Worm (Caenorhabditis elegans): ENCODE measurements around the gene Y53F4B.21.
A peak's percentile ranks its signal among the peaks of the same experiment; 100 is the strongest.

Gene Y53F4B.21

DNA sequence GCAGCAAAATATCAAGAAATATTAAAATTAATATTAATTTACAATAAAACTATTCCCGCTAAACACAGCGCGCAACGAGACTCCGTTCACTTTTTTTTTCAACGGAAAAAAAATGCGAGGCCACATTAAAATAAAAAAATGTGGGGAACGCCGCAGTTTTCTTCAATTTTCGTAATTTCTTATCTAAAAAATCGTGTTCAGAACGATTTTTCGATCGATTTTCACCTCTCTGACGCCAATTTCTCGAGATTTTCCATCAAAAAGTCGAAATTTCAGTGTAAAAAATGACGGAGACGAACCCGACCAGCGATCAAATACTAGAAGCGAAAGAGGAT is at the start of gene Y53F4B.21:
TSS of gene Y53F4B.21 (plus strand) at position 285 of the 335 bp plus-strand sequence.
- TF ChIP-seq klf-2 (GFP tag; conservative IDR thresholded peaks at IDR 0.05) (no peak), ref-1 (GFP tag; conservative IDR thresholded peaks at IDR 0.05) (no peak), flt-1 (GFP tag; IDR thresholded peaks at IDR 0.05) (no peak), cog-1 (tag; optimal IDR thresholded peaks at IDR 0.05) (no peak), ztf-23 (GFP tag; IDR thresholded peaks at IDR 0.05) (no peak), med-1 (GFP tag; optimal IDR thresholded peaks at IDR 0.05; ENCODE audit: insufficient read depth) (no peak), ztf-29 (GFP tag; IDR thresholded peaks at IDR 0.05) (no peak), tab-1 (GFP tag; IDR thresholded peaks at IDR 0.05) (no peak), T22C8.4 (GFP tag; IDR thresholded peaks at IDR 0.05) (no peak)

DNA sequence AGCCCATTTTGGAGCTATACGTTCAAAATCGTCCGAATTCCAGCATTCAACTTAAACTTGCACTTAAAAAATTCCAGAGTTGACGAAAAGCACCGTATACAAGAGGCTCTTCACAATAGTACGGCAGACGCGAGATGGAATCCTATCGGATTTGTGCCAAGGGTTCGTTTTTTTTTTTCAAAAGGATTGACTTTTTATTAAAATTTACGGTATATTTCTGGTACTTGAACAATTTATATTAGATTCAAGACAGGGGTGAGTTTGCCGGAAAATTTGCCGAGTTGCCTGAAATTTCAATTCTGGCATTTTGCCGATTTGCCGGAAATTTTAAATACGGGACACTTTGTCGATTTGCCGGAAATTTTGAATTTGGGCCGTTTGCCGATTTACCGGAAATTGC is 47.7 kb upstream of the Y53F4B.21 start:
- TF ChIP-seq cog-1 (tag; optimal IDR thresholded peaks at IDR 0.05) (no peak), klf-2 (GFP tag; conservative IDR thresholded peaks at IDR 0.05) (no peak), T22C8.4 (GFP tag; IDR thresholded peaks at IDR 0.05) (no peak), ztf-23 (GFP tag; IDR thresholded peaks at IDR 0.05) (no peak), med-1 (GFP tag; optimal IDR thresholded peaks at IDR 0.05; ENCODE audit: insufficient read depth) (no peak), tab-1 (GFP tag; IDR thresholded peaks at IDR 0.05) (no peak), flt-1 (GFP tag; IDR thresholded peaks at IDR 0.05) (no peak), ref-1 (GFP tag; conservative IDR thresholded peaks at IDR 0.05) (no peak), ztf-29 (GFP tag; IDR thresholded peaks at IDR 0.05) (no peak)

DNA sequence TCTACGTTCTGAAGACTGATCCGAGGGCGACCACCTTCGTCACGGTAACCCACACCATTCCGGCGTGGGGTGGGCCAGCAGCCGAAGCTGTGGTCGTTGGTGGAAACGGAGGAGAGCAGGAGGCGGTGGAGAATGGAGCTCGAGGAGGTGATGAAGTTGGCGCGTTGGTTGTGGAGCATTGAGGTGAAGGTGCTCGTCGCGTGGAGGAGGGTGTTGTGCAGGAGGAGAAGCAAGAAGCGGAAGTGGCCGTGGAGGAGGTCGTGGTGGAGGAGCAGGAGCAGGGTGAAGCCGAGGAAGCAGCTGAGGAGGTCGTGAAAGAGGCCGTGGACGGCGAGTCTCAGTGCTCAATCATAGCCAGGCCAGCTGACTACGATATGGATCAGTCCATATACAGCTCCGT is 31.7 kb upstream of the Y53F4B.21 start, which contains the start of gene Y53F4B.17:
TSS of gene Y53F4B.17 (plus strand) at position 375 of the 400 bp plus-strand sequence.
- TF ChIP-seq tab-1 (GFP tag; IDR thresholded peaks at IDR 0.05) (0 out of 2 replicates have a peak, but pooled peaks have one; percentile 33), cog-1 (tag; optimal IDR thresholded peaks at IDR 0.05) (no peak)

- TF ChIP-seq ztf-29 (GFP tag; IDR thresholded peaks at IDR 0.05) (no peak), klf-2 (GFP tag; conservative IDR thresholded peaks at IDR 0.05) (no peak), ztf-23 (GFP tag; IDR thresholded peaks at IDR 0.05) (no peak)
Measured at ce11 chrII:15071571-15071970, 18.4 kb upstream of the Y53F4B.21 start, which contains the start of gene Y53F4B.18. Y53F4B.18 (minus strand) TSS chrII:15071671.

ce11 chrII:15074760-15075159 is 15.2 kb upstream of the Y53F4B.21 start:
- TF ChIP-seq ztf-29 (GFP tag; IDR thresholded peaks at IDR 0.05) (no peak), med-1 (GFP tag; optimal IDR thresholded peaks at IDR 0.05; ENCODE audit: insufficient read depth) (no peak), ztf-23 (GFP tag; IDR thresholded peaks at IDR 0.05) (no peak), klf-2 (GFP tag; conservative IDR thresholded peaks at IDR 0.05) (no peak)

- TF ChIP-seq med-1 (GFP tag; optimal IDR thresholded peaks at IDR 0.05; ENCODE audit: insufficient read depth) (no peak), ztf-23 (GFP tag; IDR thresholded peaks at IDR 0.05) (no peak), ztf-29 (GFP tag; IDR thresholded peaks at IDR 0.05) (no peak)
Measured at ce11 chrII:15076778-15077435, 13.1 kb upstream of the Y53F4B.21 start, which contains the start of gene Y53F4B.19. Y53F4B.19 (plus strand) TSS chrII:15076934.

DNA sequence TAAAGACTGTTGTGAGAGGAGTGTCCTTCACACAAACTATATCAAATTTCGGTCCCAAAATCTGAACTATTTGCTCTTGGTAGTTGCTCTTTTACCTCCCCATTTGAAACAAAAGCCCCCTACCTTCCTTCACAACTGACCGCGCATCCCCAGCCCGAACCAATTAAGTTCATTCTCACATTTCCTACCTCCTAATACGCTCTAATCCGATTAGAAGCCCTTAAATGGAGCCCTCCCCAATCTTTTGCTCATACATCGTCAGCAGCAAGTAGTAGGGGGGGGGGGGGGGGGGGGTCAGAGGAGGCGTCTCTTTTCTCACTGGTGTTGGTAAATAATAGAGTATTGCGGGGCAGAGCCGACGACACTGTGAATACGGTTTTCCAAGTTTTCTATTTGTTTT is 9.4 kb upstream of the Y53F4B.21 start:
- TF ChIP-seq med-1 (GFP tag; optimal IDR thresholded peaks at IDR 0.05; ENCODE audit: insufficient read depth) (no peak), klf-2 (GFP tag; conservative IDR thresholded peaks at IDR 0.05) (no peak), ztf-29 (GFP tag; IDR thresholded peaks at IDR 0.05) (no peak), ref-1 (GFP tag; conservative IDR thresholded peaks at IDR 0.05) (no peak), T22C8.4 (GFP tag; IDR thresholded peaks at IDR 0.05) (no peak), flt-1 (GFP tag; IDR thresholded peaks at IDR 0.05) (no peak), cog-1 (tag; optimal IDR thresholded peaks at IDR 0.05) (no peak), ztf-23 (GFP tag; IDR thresholded peaks at IDR 0.05) (no peak), tab-1 (GFP tag; IDR thresholded peaks at IDR 0.05) (no peak)

DNA sequence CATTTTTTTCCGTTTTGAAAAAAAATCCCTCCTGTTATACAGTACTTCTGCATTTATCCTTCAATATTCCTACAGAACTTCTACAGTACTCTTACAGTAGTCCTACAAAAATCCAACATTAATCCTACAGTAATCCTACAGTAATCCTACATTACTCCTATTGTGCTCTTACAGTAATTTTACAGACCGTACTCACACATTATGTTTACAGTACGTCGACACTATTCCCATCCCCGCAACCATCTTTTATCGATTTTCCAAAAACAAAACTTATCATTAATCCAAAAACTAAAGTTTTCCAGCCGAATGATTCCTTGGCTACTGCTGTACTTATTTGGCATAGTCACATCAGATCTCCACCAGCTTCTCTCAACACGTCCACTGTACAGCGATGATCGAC is 5.8 kb upstream of the Y53F4B.21 start, which contains the start of gene Y53F4B.20:
TSS of gene Y53F4B.20 (plus strand) at position 301 of the 400 bp plus-strand sequence.
- TF ChIP-seq ztf-29 (GFP tag; IDR thresholded peaks at IDR 0.05) = no peak
- TF ChIP-seq flt-1 (GFP tag; IDR thresholded peaks at IDR 0.05) = no peak
- no peak for TF ChIP-seq ref-1 (GFP tag; conservative IDR thresholded peaks at IDR 0.05)
- TF ChIP-seq T22C8.4 (GFP tag; IDR thresholded peaks at IDR 0.05) = no peak
- TF ChIP-seq tab-1 (GFP tag; IDR thresholded peaks at IDR 0.05) = no peak
- TF ChIP-seq ztf-23 (GFP tag; IDR thresholded peaks at IDR 0.05) = no peak
- no peak for TF ChIP-seq med-1 (GFP tag; optimal IDR thresholded peaks at IDR 0.05; ENCODE audit: insufficient read depth)

DNA sequence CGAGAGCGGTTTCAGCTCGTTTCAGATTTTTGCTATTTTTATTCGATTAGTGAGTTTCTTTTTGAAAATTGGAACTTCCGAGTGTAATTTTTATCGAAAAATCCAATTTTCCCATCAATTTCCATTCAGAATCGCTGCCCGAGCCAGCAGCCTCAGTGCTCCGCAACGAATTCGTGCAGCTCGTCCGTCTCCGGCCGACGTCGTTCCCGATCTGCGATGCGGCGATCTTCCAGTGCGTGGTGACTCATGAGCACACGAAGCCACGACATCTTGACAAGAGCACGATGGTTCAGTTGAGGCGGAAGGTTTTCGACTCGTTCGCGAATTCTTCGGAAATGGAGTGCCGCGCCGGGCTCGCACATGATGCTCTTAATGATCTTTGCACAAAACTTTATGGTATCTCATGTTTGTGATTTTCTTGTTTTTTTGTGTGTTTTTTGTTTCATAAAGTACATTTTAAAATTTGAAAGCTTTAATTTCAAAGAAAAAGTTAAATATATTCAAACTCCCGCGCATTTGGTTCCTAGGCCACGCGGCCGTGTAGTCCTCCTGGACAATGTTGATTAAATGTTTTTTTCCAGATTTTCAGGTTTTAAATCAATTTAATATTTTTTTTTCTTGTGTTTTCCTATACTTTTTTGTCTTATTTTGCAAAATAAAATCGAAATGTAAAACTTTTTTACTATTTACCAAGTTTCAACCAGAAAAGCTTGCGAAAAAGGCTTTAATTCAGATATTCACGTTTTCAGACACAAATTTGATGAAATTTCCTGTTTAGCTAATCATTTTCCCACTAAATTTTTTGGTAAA is 689 bp upstream of the Y53F4B.21 start:
- TF ChIP-seq cog-1 (tag; optimal IDR thresholded peaks at IDR 0.05) = no peak
- peak; percentile 66; the same call in 1 of the 2 replicates for TF ChIP-seq ztf-23 (GFP tag; IDR thresholded peaks at IDR 0.05)
- TF ChIP-seq tab-1 (GFP tag; IDR thresholded peaks at IDR 0.05) = no peak
- TF ChIP-seq T22C8.4 (GFP tag; IDR thresholded peaks at IDR 0.05) = no peak
- TF ChIP-seq med-1 (GFP tag; optimal IDR thresholded peaks at IDR 0.05; ENCODE audit: insufficient read depth) = no peak
- no peak for TF ChIP-seq ztf-29 (GFP tag; IDR thresholded peaks at IDR 0.05)
- TF ChIP-seq klf-2 (GFP tag; conservative IDR thresholded peaks at IDR 0.05) = no peak
- 0 out of 2 replicates have a peak, but pooled peaks have one; percentile 48 for TF ChIP-seq flt-1 (GFP tag; IDR thresholded peaks at IDR 0.05)

- 0 out of 2 replicates have a peak, but pooled peaks have one; percentile 38 for TF ChIP-seq klf-2 (GFP tag; conservative IDR thresholded peaks at IDR 0.05)
Measured at ce11 chrII:15096328-15096727, 6.3 kb downstream of the Y53F4B.21 start.
